Worm (Caenorhabditis elegans) whole organism, midembryonic: ENCODE data around the gene nhr-150.

Source experiments
- T22C8.4 ChIP-seq: fragments of 200-800 bp; sonication (Bioruptor generic); IDR thresholded peaks from 2 replicates; pipeline ENCODE4 v1.3.6; 2022; ENCODE audit warnings: missing genetic modification characterization, missing compliant biosample characterization
- flt-1 ChIP-seq: fragments of 200-800 bp; sonication (Bioruptor generic); IDR thresholded peaks from 2 replicates; pipeline ENCODE4 v1.3.6; 2022; ENCODE audit warnings: missing genetic modification characterization, missing compliant biosample characterization
- ref-1 ChIP-seq: fragments of 200-800 bp; sonication (Bioruptor generic); conservative IDR thresholded peaks from 2 replicates; pipeline ENCODE4 v1.3.6; 2022; ENCODE audit warnings: missing genetic modification reagents, missing genetic modification characterization, missing compliant biosample characterization

ce11 chrV:15444188-15444587 is 37.1 kb downstream of the nhr-150 start, which contains the start of gene T26H5.11:
- no peak for TF ChIP-seq T22C8.4 (GFP tag; lab: Robert Waterston, UW)
- no peak for TF ChIP-seq flt-1 (GFP tag; lab: Robert Waterston, UW)
- TF ChIP-seq ref-1 (GFP tag; lab: Robert Waterston, UW): no peak
